Worm (Caenorhabditis elegans): ENCODE data around the gene nspb-2.

Gene nspb-2

ce11 chrIV:6556624-6557368, 34.7 kb upstream of the nspb-2 start, which contains the start of gene try-3 (continued):
- TF ChIP-seq alr-1 (tag; optimal IDR thresholded peaks at IDR 0.05) (no peak), unc-39 (tag; optimal IDR thresholded peaks at IDR 0.05) (no peak), nhr-129 (tag; optimal IDR thresholded peaks at IDR 0.05) (peak; percentile 73), F13H6.1 (tag; optimal IDR thresholded peaks at IDR 0.05) (peak; percentile 61), ama-1 (optimal IDR thresholded peaks at IDR 0.05) (no peak), skn-1 (tag; optimal IDR thresholded peaks at IDR 0.05) (no peak)

ce11 chrIV:6560434-6560833, 31.1 kb upstream of the nspb-2 start, which contains the start of gene best-9:
TSS of gene best-9 (plus strand) at chrIV:6560734.
- TF ChIP-seq snpc-4 (tag; optimal IDR thresholded peaks at IDR 0.05) (no peak), alr-1 (tag; optimal IDR thresholded peaks at IDR 0.05) (no peak), F13H6.1 (tag; optimal IDR thresholded peaks at IDR 0.05) (no peak), ztf-11 (tag; optimal IDR thresholded peaks at IDR 0.05) (no peak), ztf-4 (tag; optimal IDR thresholded peaks at IDR 0.05) (no peak), nhr-11 (tag; optimal IDR thresholded peaks at IDR 0.05) (no peak), nhr-25 (tag; optimal IDR thresholded peaks at IDR 0.05) (no peak), lsy-2 (tag; optimal IDR thresholded peaks at IDR 0.05) (no peak), gmeb-1 (tag; optimal IDR thresholded peaks at IDR 0.05) (no peak), C34F6.9 (tag; optimal IDR thresholded peaks at IDR 0.05) (no peak), sma-9 (GFP tag; optimal IDR thresholded peaks at IDR 0.05) (no peak), sma-9 (tag; optimal IDR thresholded peaks at IDR 0.05) (no peak), skn-1 (tag; optimal IDR thresholded peaks at IDR 0.05) (no peak), mab-5 (tag; optimal IDR thresholded peaks at IDR 0.05) (no peak), sma-3 (GFP tag; optimal IDR thresholded peaks at IDR 0.05) (no peak)

- no peak for TF ChIP-seq snpc-4 (tag; optimal IDR thresholded peaks at IDR 0.05)
- no peak for TF ChIP-seq alr-1 (tag; optimal IDR thresholded peaks at IDR 0.05)
- no peak for TF ChIP-seq nhr-77 (tag; optimal IDR thresholded peaks at IDR 0.05)
- no peak for TF ChIP-seq lin-39 (tag; optimal IDR thresholded peaks at IDR 0.05)
- no peak for TF ChIP-seq dmd-4 (tag; optimal IDR thresholded peaks at IDR 0.05)
- TF ChIP-seq ceh-16 (tag; optimal IDR thresholded peaks at IDR 0.05) = no peak
- no peak for TF ChIP-seq nhr-129 (tag; optimal IDR thresholded peaks at IDR 0.05)
- TF ChIP-seq sem-4 (tag; optimal IDR thresholded peaks at IDR 0.05) = no peak
- no peak for TF ChIP-seq ztf-1 (GFP tag; conservative IDR thresholded peaks at IDR 0.05)
- TF ChIP-seq ZK546.5 (tag; optimal IDR thresholded peaks at IDR 0.05) = no peak
- TF ChIP-seq nhr-237 (tag; optimal IDR thresholded peaks at IDR 0.05) = no peak
- no peak for TF ChIP-seq ztf-4 (tag; optimal IDR thresholded peaks at IDR 0.05)
- no peak for TF ChIP-seq mab-5 (tag; optimal IDR thresholded peaks at IDR 0.05)
- no peak for TF ChIP-seq nhr-21 (tag; optimal IDR thresholded peaks at IDR 0.05)
Observed at ce11 chrIV:6562039-6562438, 29.5 kb upstream of the nspb-2 start.

ce11 chrIV:6565605-6566004, 25.9 kb upstream of the nspb-2 start:
- TF ChIP-seq nhr-21 (tag; optimal IDR thresholded peaks at IDR 0.05) (no peak), nhr-77 (tag; optimal IDR thresholded peaks at IDR 0.05) (no peak), F13H6.1 (tag; optimal IDR thresholded peaks at IDR 0.05) (no peak), nhr-10 (tag; optimal IDR thresholded peaks at IDR 0.05) (no peak), fos-1 (tag; optimal IDR thresholded peaks at IDR 0.05) (no peak), gmeb-1 (tag; optimal IDR thresholded peaks at IDR 0.05) (no peak), crh-2 (tag; optimal IDR thresholded peaks at IDR 0.05) (no peak), dmd-4 (tag; optimal IDR thresholded peaks at IDR 0.05) (no peak), mdl-1 (tag; optimal IDR thresholded peaks at IDR 0.05) (no peak), lsy-2 (tag; optimal IDR thresholded peaks at IDR 0.05) (no peak), elt-1 (tag; optimal IDR thresholded peaks at IDR 0.05) (no peak), zag-1 (tag; optimal IDR thresholded peaks at IDR 0.05) (no peak), nhr-129 (tag; optimal IDR thresholded peaks at IDR 0.05) (no peak), nhr-6 (tag; optimal IDR thresholded peaks at IDR 0.05) (no peak)

- TF ChIP-seq ama-1 (optimal IDR thresholded peaks at IDR 0.05) (no peak), lin-11 (tag; optimal IDR thresholded peaks at IDR 0.05) (no peak), nhr-11 (tag; optimal IDR thresholded peaks at IDR 0.05) (no peak), lin-39 (tag; optimal IDR thresholded peaks at IDR 0.05) (no peak), ztf-11 (tag; optimal IDR thresholded peaks at IDR 0.05) (no peak), sma-9 (GFP tag; optimal IDR thresholded peaks at IDR 0.05) (no peak), sma-9 (tag; optimal IDR thresholded peaks at IDR 0.05) (no peak)
Observed at ce11 chrIV:6572238-6572637, 19.3 kb upstream of the nspb-2 start, which contains the start of gene bicd-1. TSS of gene bicd-1 (minus strand) at chrIV:6572338.
